Worm (Caenorhabditis elegans) whole organism, L4/young adult: ENCODE measurements around the gene rpn-7.

Source experiments
- W03F9.2 ChIP-seq: fragments of 150-350 bp; optimal IDR thresholded peaks from 2 replicates; lab custom pipeline; 2014; ENCODE audit warnings: missing biosample characterization, missing genetic modification characterization
- him-1 ChIP-seq: sonication (generic microtip); optimal IDR thresholded peaks from 2 replicates; lab custom pipeline; 2016; ENCODE audit warnings: missing genotype, missing genetic modification reagents, missing genetic modification characterization, missing compliant biosample characterization

ce11 chrIV:9336538-9337090 lies 20.2 kb downstream of the rpn-7 start, which contains the start of gene T20D3.5:
- TF ChIP-seq W03F9.2 (tag; lab: Kevin White, UChicago): no peak
- no peak for TF ChIP-seq him-1 (tag; lab: Kevin White, UChicago)
